Fruit fly (Drosophila melanogaster): Measurements from ENCODE around the gene Coq6.

Coq6 gene

dm6 chr2L:5519846-5520384 lies 12.1 kb downstream of the Coq6 start, which contains the start of the genes CG7382 and cl (continued):
- TF ChIP-seq CG2120 (GFP tag; optimal IDR thresholded peaks at IDR 0.05) (peak; percentile 54), slou (GFP tag; optimal IDR thresholded peaks at IDR 0.05) (peak; percentile 23), CG14441 (GFP tag; IDR thresholded peaks at IDR 0.05) (no peak; the same call in 1 of the 2 replicates), gfzf (GFP tag; optimal IDR thresholded peaks at IDR 0.05) (peak; percentile 60), Hr51 (GFP tag; optimal IDR thresholded peaks at IDR 0.05) (peak in 1 of 2 experiments; percentile 54), row (GFP tag; IDR thresholded peaks at IDR 0.05) (peak; percentile 93), CG11504 (tag; optimal IDR thresholded peaks at IDR 0.05) (peak; percentile 69), CG4360 (GFP tag; IDR thresholded peaks at IDR 0.05) (0 out of 2 replicates have a peak, but pooled peaks have one; percentile 38), nmo (GFP tag; optimal IDR thresholded peaks at IDR 0.05) (peak; percentile 79), lmd (GFP tag; IDR thresholded peaks at IDR 0.05) (peak; percentile 33; the same call in 1 of the 2 replicates), Dbx (GFP tag; IDR thresholded peaks at IDR 0.05) (0 out of 3 replicates have a peak, but pooled peaks have one; percentile 33), CG12659 (GFP tag; optimal IDR thresholded peaks at IDR 0.05) (peak; percentile 71), sens (GFP tag) (peak; percentile 46), Doc3 (GFP tag; IDR thresholded peaks at IDR 0.05; ENCODE audit: partially characterized antibody) (no peak), CG14965 (GFP tag; optimal IDR thresholded peaks at IDR 0.05; ENCODE audit: borderline replicate concordance) (no peak), CG14860 (GFP tag; IDR thresholded peaks at IDR 0.05; ENCODE audit: partially characterized antibody) (no peak), CG18476 (GFP tag; optimal IDR thresholded peaks at IDR 0.05) (peak; percentile 16), sna (GFP tag; IDR thresholded peaks at IDR 0.05; ENCODE audit: partially characterized antibody) (no peak), CG10543 (GFP tag; optimal IDR thresholded peaks at IDR 0.05) (peak; percentile 57), corto (GFP tag; optimal IDR thresholded peaks at IDR 0.05) (no peak), Sry-β (GFP tag; optimal IDR thresholded peaks at IDR 0.05) (peak; percentile 98), zfh2 (GFP tag; optimal IDR thresholded peaks at IDR 0.05) (peak; percentile 25), CG10147 (GFP tag; optimal IDR thresholded peaks at IDR 0.05) (peak; percentile 26), mam (GFP tag; optimal IDR thresholded peaks at IDR 0.05) (peak; percentile 16), CG18619 (GFP tag; optimal IDR thresholded peaks at IDR 0.05) (peak; percentile 27), Fer1 (GFP tag; optimal IDR thresholded peaks at IDR 0.05) (no peak), Rfx (GFP tag; IDR thresholded peaks at IDR 0.05) (peak; percentile 40; the same call in 1 of the 2 replicates), CG15696 (tag; optimal IDR thresholded peaks at IDR 0.05) (peak; percentile 33), CG7839 (tag; optimal IDR thresholded peaks at IDR 0.05) (peak; percentile 55), ab (GFP tag; optimal IDR thresholded peaks at IDR 0.05) (no peak), dmrt99B (tag; optimal IDR thresholded peaks at IDR 0.05) (peak; percentile 34), MTF-1 (GFP tag; optimal IDR thresholded peaks at IDR 0.05; ENCODE audit: borderline replicate concordance) (no peak), CG10209 (GFP tag; optimal IDR thresholded peaks at IDR 0.05) (peak; percentile 2), Abd-B (GFP tag; optimal IDR thresholded peaks at IDR 0.05) (peak; percentile 81), lab (GFP tag; optimal IDR thresholded peaks at IDR 0.05) (no peak), al (GFP tag; IDR thresholded peaks at IDR 0.05) (no peak), CG10565 (GFP tag; optimal IDR thresholded peaks at IDR 0.05) (no peak), dpn (GFP tag; optimal IDR thresholded peaks at IDR 0.05) (peak in 1 of 2 experiments; percentile 57), gt (GFP tag; IDR thresholded peaks at IDR 0.05) (no peak), CG9797 (GFP tag; optimal IDR thresholded peaks at IDR 0.05) (peak; percentile 31), Hmx (GFP tag; optimal IDR thresholded peaks at IDR 0.05) (no peak), nom (GFP tag; optimal IDR thresholded peaks at IDR 0.05) (no peak), CTCF (GFP tag; optimal IDR thresholded peaks at IDR 0.05) (no peak), NFAT (GFP tag; IDR thresholded peaks at IDR 0.05) (no peak), Dref (GFP tag; IDR thresholded peaks at IDR 0.05) (peak; percentile 59), CG9215 (GFP tag; IDR thresholded peaks at IDR 0.05) (peak; percentile 31; the same call in 1 of the 2 replicates), CG10654 (GFP tag; optimal IDR thresholded peaks at IDR 0.05) (peak; percentile 36), CG7357 (GFP tag; IDR thresholded peaks at IDR 0.05) (no peak), tin (GFP tag; optimal IDR thresholded peaks at IDR 0.05) (peak; percentile 45)

Measured in whole organism, embryonic.